Worm (Caenorhabditis elegans) whole organism, L4 larva: Measurements from ENCODE around the gene viro-2.

Experiments used
- ctbp-1 ChIP-seq: fragments of 200-800 bp; sonication (Bioruptor generic); IDR thresholded peaks from 2 replicates; pipeline ENCODE4 v1.3.6; 2022; ENCODE audit warnings: missing genetic modification reagents, missing genetic modification characterization, missing compliant biosample characterization
- egl-27 ChIP-seq: sonication (generic microtip); optimal IDR thresholded peaks from 3 replicates; lab custom pipeline; 2017; ENCODE audit warnings: missing biosample characterization, missing genetic modification reagents, missing genetic modification characterization
- lin-13 ChIP-seq: fragments of 150-350 bp; optimal IDR thresholded peaks from 2 replicates; lab custom pipeline; 2014; ENCODE audit warnings: missing biosample characterization, missing genetic modification reagents, missing genetic modification characterization
- lin-15B ChIP-seq: fragments of 150-350 bp; sonication (generic microtip); optimal IDR thresholded peaks from 3 replicates; lab custom pipeline; 2014; ENCODE audit warnings: missing biosample characterization, missing genetic modification characterization
- mdl-1 ChIP-seq, 2 experiments: fragments of 150-350 bp in 1 of 2; sonication (generic microtip) in 1 of 2; optimal IDR thresholded peaks; 2 replicates each; lab custom pipeline; 2014 to 2017; ENCODE audit warnings: missing biosample characterization in 2 of 2, missing genetic modification characterization in 2 of 2
- mep-1 ChIP-seq: fragments of 150-350 bp; sonication (generic microtip); optimal IDR thresholded peaks from 3 replicates; lab custom pipeline; 2014; ENCODE audit warnings: missing biosample characterization, missing genetic modification characterization

DNA sequence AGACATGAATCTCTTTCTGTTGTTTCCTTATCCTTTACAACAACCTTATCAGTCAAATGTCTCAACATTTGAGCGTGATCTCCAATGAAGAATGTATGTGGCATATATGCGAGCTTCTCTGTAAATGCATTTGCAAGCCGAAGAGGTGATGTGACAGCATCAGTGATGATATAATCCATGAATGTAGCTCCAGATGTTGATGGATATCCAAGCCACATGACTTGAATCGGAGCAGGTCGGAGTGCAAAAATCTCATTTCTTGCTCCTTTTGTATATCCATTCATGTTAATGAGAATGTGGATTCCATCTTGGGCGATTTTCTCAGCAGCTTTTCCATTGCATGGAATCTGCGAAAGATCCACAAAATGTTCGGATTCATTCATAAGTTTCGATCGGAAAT, 19.5 kb downstream of the viro-2 start:
- TF ChIP-seq mep-1 (tag; lab: Kevin White, UChicago) (no peak), lin-15B (tag; lab: Kevin White, UChicago) (no peak), mdl-1 (tag; optimal IDR thresholded peaks at IDR 0.05; lab: Kevin White, UChicago) (no peak), lin-13 (GFP tag; lab: Kevin White, UChicago) (no peak), egl-27 (tag; lab: Kevin White, UChicago) (no peak), ctbp-1 (no peak)
